Fruit fly (Drosophila melanogaster) whole organism, prepupa: ENCODE results near the gene Task6.

Experiments used
- CG10631 ChIP-seq: fragments of 200-800 bp; sonication (Bioruptor generic); optimal IDR thresholded peaks from 2 replicates; lab custom pipeline; 2016; ENCODE audit warnings: missing biosample characterization, missing genetic modification characterization
- CG10669 ChIP-seq: fragments of 200-800 bp; sonication (Bioruptor generic); optimal IDR thresholded peaks from 3 replicates; lab custom pipeline; 2018; ENCODE audit warnings: missing biosample characterization, mild to moderate bottlenecking, missing genetic modification characterization, moderate library complexity
- CG11762 ChIP-seq: fragments of 200-800 bp; sonication (Bioruptor generic); optimal IDR thresholded peaks from 3 replicates; lab custom pipeline; 2016; ENCODE audit warnings: missing biosample characterization, missing genetic modification characterization; ENCODE audit not compliant: insufficient read depth
- CG11902 ChIP-seq: fragments of 200-800 bp; sonication (Bioruptor generic); optimal IDR thresholded peaks from 3 replicates; lab custom pipeline; 2016; ENCODE audit warnings: missing biosample characterization, missing genetic modification characterization
- CG16779 ChIP-seq: fragments of 200-800 bp; sonication (Bioruptor generic); optimal IDR thresholded peaks from 3 replicates; lab custom pipeline; 2017; ENCODE audit warnings: missing biosample characterization, mild to moderate bottlenecking, missing genetic modification characterization
- CG3032 ChIP-seq: fragments of 200-800 bp; optimal IDR thresholded peaks from 2 replicates; lab custom pipeline; 2019; ENCODE audit warnings: missing biosample characterization, mild to moderate bottlenecking, missing genetic modification characterization, moderate library complexity
- CG32006 ChIP-seq: fragments of 200-800 bp; sonication (Bioruptor generic); optimal IDR thresholded peaks from 3 replicates; lab custom pipeline; 2017; ENCODE audit warnings: missing biosample characterization, mild to moderate bottlenecking, missing genetic modification characterization
- CG34406 ChIP-seq: fragments of 200-800 bp; sonication (Bioruptor generic); optimal IDR thresholded peaks from 3 replicates; lab custom pipeline; 2016; ENCODE audit warnings: missing biosample characterization, missing genetic modification characterization
- CG4318 ChIP-seq: fragments of 200-800 bp; sonication (Bioruptor generic); optimal IDR thresholded peaks from 3 replicates; lab custom pipeline; 2017; ENCODE audit warnings: missing biosample characterization, mild to moderate bottlenecking, missing genetic modification characterization
- CG6163 ChIP-seq: fragments of 200-800 bp; sonication (Bioruptor generic); IDR thresholded peaks from 3 replicates; pipeline ENCODE4 v1.3.6; 2022; ENCODE audit warnings: missing biosample characterization, missing genetic modification characterization
- CG6808 ChIP-seq: fragments of 200-800 bp; sonication (Bioruptor generic); optimal IDR thresholded peaks from 3 replicates; lab custom pipeline; 2017; ENCODE audit warnings: missing biosample characterization, missing genetic modification characterization, mild to moderate bottlenecking, moderate library complexity, missing genetic modification reagents
- CG7368 ChIP-seq: fragments of 200-800 bp; sonication (Bioruptor generic); optimal IDR thresholded peaks from 3 replicates; lab custom pipeline; 2016; ENCODE audit warnings: missing biosample characterization, missing genetic modification characterization
- CG8632 ChIP-seq: fragments of 200-800 bp; sonication (Bioruptor generic); optimal IDR thresholded peaks from 3 replicates; lab custom pipeline; 2016; ENCODE audit warnings: missing biosample characterization, missing genetic modification characterization
- CG9139 ChIP-seq: fragments of 200-800 bp; sonication (Bioruptor generic); optimal IDR thresholded peaks from 3 replicates; lab custom pipeline; 2017; ENCODE audit warnings: missing biosample characterization, mild to moderate bottlenecking, missing genetic modification characterization
- Eip75B ChIP-seq: fragments of 200-800 bp; sonication (Bioruptor generic); optimal IDR thresholded peaks from 3 replicates; lab custom pipeline; 2016; ENCODE audit warnings: missing biosample characterization, missing genetic modification characterization
- Eip78C ChIP-seq: fragments of 200-800 bp; sonication (Bioruptor generic); peaks from one replicate; lab custom pipeline; 2016; ENCODE audit warnings: missing biosample characterization, missing genetic modification characterization
- Eip93F ChIP-seq: fragments of 200-800 bp; sonication (Bioruptor generic); optimal IDR thresholded peaks from 2 replicates; lab custom pipeline; 2016; ENCODE audit warnings: missing biosample characterization, mild to moderate bottlenecking, missing genetic modification characterization
- Gug ChIP-seq: fragments of 200-800 bp; sonication (Bioruptor generic); IDR thresholded peaks from 2 replicates; pipeline ENCODE4 v1.3.6; 2022; ENCODE audit warnings: missing biosample characterization, missing genetic modification characterization
- Hr39 ChIP-seq: fragments of 200-800 bp; sonication (Bioruptor generic); optimal IDR thresholded peaks from 2 replicates; lab custom pipeline; 2016; ENCODE audit warnings: missing biosample characterization, missing genetic modification characterization
- Hr4 ChIP-seq: fragments of 200-800 bp; sonication (Bioruptor generic); optimal IDR thresholded peaks from 3 replicates; lab custom pipeline; 2016; ENCODE audit warnings: missing biosample characterization, missing genetic modification characterization
- Lpt ChIP-seq: fragments of 200-800 bp; sonication (Bioruptor generic); optimal IDR thresholded peaks from 3 replicates; lab custom pipeline; 2016; ENCODE audit warnings: missing biosample characterization, missing genetic modification characterization
- OdsH ChIP-seq: fragments of 200-800 bp; sonication (Bioruptor generic); optimal IDR thresholded peaks from 3 replicates; lab custom pipeline; 2016; ENCODE audit warnings: missing biosample characterization, missing genetic modification characterization
- Sox102F ChIP-seq: fragments of 200-800 bp; sonication (Bioruptor generic); optimal IDR thresholded peaks from 2 replicates; lab custom pipeline; 2016; ENCODE audit warnings: missing biosample characterization, mild to moderate bottlenecking, missing genetic modification characterization
- Sox15 ChIP-seq: fragments of 200-800 bp; sonication (Bioruptor generic); optimal IDR thresholded peaks from 3 replicates; lab custom pipeline; 2016; ENCODE audit warnings: missing biosample characterization, missing genetic modification characterization
- achi ChIP-seq: fragments of 200-800 bp; sonication (Bioruptor generic); optimal IDR thresholded peaks from 3 replicates; lab custom pipeline; 2016; ENCODE audit warnings: missing biosample characterization, missing genetic modification characterization
- cyc ChIP-seq: fragments of 200-800 bp; sonication (Bioruptor generic); optimal IDR thresholded peaks from 3 replicates; lab custom pipeline; 2016; ENCODE audit warnings: missing biosample characterization, missing genetic modification characterization
- dac ChIP-seq: fragments of 200-800 bp; sonication (Bioruptor generic); optimal IDR thresholded peaks from 2 replicates; lab custom pipeline; 2017; ENCODE audit warnings: missing biosample characterization, mild to moderate bottlenecking, missing genetic modification characterization
- dsx ChIP-seq: fragments of 200-800 bp; optimal IDR thresholded peaks from 3 replicates; lab custom pipeline; 2019; ENCODE audit warnings: missing biosample characterization, mild to moderate bottlenecking, missing genetic modification characterization, moderate library complexity; ENCODE audit not compliant: poor library complexity, severe bottlenecking
- fd59A ChIP-seq: fragments of 200-800 bp; sonication (Bioruptor generic); optimal IDR thresholded peaks from 2 replicates; lab custom pipeline; 2017; ENCODE audit warnings: missing biosample characterization, mild to moderate bottlenecking, missing genetic modification characterization, missing genetic modification reagents
- fd85E ChIP-seq: fragments of 200-800 bp; sonication (Bioruptor generic); optimal IDR thresholded peaks from 3 replicates; lab custom pipeline; 2016; ENCODE audit warnings: missing biosample characterization, missing genetic modification characterization
- fkh ChIP-seq: fragments of 200-800 bp; sonication (Bioruptor generic); optimal IDR thresholded peaks from 3 replicates; lab custom pipeline; 2017; ENCODE audit warnings: missing biosample characterization, mild to moderate bottlenecking, missing genetic modification characterization, moderate library complexity
- pdm3 ChIP-seq: fragments of 200-800 bp; sonication (Bioruptor generic); optimal IDR thresholded peaks from 3 replicates; lab custom pipeline; 2016; ENCODE audit warnings: missing biosample characterization, missing genetic modification characterization
- spab ChIP-seq: fragments of 200-800 bp; sonication (Bioruptor generic); optimal IDR thresholded peaks from 2 replicates; lab custom pipeline; 2017; ENCODE audit warnings: missing biosample characterization, mild to moderate bottlenecking, missing genetic modification characterization, missing genetic modification reagents
- ss ChIP-seq, 2 experiments: fragments of 200-800 bp; sonication (Bioruptor generic); optimal IDR thresholded peaks; 2 replicates in 1 of 2; 3 replicates in 1 of 2; lab custom pipeline; 2017 to 2018; ENCODE audit warnings: mild to moderate bottlenecking in 2 of 2, missing biosample characterization in 2 of 2, missing genetic modification characterization in 2 of 2, moderate library complexity in 1 of 2
- svp ChIP-seq: fragments of 200-800 bp; sonication (Bioruptor generic); peaks from one replicate; lab custom pipeline; 2016; ENCODE audit warnings: missing biosample characterization, missing genetic modification characterization
- vri ChIP-seq: fragments of 200-800 bp; sonication (Bioruptor generic); optimal IDR thresholded peaks from 3 replicates; lab custom pipeline; 2016; ENCODE audit warnings: missing biosample characterization, mild to moderate bottlenecking, missing genetic modification characterization

Task6 gene

DNA sequence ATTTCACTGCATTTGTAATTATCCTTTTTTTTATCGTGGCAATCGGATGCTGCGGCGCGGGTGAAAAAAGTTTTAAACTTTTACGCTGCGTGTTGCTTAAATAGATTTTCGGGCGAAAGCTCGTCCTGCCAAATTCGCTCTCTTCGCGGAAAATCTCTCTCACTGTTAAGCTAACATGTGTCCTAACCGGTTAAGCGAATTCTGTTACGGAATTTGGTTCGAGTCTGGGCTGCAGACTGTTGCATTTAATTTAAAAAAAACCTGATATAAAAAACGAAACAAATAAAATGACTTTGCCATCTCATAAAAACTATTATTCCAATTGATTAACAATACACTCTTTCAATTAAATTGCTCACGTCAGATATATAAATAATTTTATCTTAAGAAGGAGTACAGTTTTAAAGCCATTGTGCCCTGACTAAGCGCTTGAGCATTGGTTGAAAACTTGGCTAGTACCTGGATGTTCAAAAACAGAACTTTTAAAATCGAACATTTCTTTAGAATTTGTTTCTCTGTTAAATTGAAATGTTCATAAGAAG lies at the start of gene Task6:
Gene Task6, minus strand, starts transcription at position 51 of the 542 bp plus-strand sequence.
- no peak for TF ChIP-seq Sox15 (GFP tag; lab: Kevin White, UChicago)
- no peak for TF ChIP-seq pdm3 (GFP tag; lab: Kevin White, UChicago)
- TF ChIP-seq vri (GFP tag; lab: Kevin White, UChicago): no peak

DNA sequence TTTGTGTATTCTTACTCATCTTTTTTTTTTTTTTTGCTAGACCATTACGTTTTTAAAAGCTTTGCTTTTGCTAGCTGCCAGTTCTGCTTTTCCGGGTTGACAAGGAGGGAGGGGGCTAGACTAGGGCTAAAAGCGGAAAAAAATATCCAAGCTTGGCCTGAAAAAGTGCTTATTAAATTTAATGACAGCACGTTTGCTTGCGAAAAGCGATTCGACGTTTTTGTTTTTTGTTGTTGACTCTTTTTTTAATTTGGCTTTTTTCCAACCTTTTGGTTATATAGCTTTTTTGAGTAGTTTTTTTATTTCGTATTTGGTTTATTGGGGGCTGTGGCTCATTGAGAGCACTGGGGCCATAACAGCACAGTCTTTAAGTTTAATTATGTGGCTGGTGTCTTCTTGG lies 48.1 kb upstream of the Task6 start:
- TF ChIP-seq ss (GFP tag; optimal IDR thresholded peaks at IDR 0.05; lab: Kevin White, UChicago) (no peak), Lpt (no peak), CG11762 (GFP tag; lab: Kevin White, UChicago) (no peak), CG10631 (GFP tag; lab: Kevin White, UChicago) (no peak), CG34406 (no peak), fkh (GFP tag; lab: Kevin White, UChicago) (no peak)
- TF ChIP-seq, all 60 proteins: peak for 0

DNA sequence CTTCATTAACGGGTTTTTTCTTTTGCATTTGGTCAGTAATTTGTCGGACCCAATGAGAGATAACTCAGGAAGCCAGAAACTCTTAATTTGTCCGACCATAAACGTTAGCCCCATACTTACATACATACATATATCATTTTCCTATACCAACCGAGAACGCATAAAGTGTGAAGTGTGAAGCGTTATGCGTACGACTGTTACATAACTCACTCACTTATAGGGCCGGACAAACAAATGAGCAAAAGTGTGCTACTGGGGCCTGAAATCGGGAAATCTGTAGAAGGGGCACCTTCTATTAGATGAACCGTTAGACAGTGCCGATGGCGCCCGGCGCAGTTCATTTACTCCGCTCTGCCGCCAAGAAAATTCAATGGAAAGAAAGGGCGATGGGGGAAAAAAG lies 47.7 kb upstream of the Task6 start:
- TF ChIP-seq ss (GFP tag; optimal IDR thresholded peaks at IDR 0.05; lab: Kevin White, UChicago) (no peak), CG32006 (GFP tag; lab: Kevin White, UChicago) (no peak), Sox102F (GFP tag; lab: Kevin White, UChicago) (no peak), Eip75B (GFP tag; lab: Kevin White, UChicago) (no peak), CG9139 (GFP tag; lab: Kevin White, UChicago) (no peak), vri (GFP tag; lab: Kevin White, UChicago) (no peak), dac (GFP tag; lab: Kevin White, UChicago) (no peak)

DNA sequence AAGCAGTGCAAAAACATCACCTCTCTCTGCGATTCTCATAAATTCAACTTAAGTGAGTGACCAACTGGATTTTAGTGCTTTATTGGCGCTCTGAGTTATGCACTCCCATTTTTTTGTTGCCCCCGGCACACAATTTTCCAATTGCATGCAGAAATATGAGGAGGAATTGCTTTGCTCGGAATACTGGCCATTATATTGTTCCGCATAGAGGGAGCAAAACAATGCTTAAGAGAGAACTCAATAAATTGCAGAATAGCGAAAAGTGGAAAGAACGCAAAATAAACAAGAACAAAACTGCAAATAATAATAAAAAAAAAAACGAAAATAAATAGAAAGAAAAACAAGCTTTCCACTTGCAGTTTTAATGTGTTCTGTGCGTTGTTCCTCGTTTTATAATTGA lies 46.5 kb upstream of the Task6 start:
- TF ChIP-seq CG10669 (GFP tag; lab: Kevin White, UChicago): no peak
- TF ChIP-seq Gug (GFP tag; lab: Robert Waterston, UW): no peak
- no peak for TF ChIP-seq vri (GFP tag; lab: Kevin White, UChicago)
- no peak for TF ChIP-seq spab (GFP tag; lab: Kevin White, UChicago)
- no peak for TF ChIP-seq achi (GFP tag; lab: Kevin White, UChicago)
- TF ChIP-seq fd85E (GFP tag; lab: Kevin White, UChicago): no peak
- TF ChIP-seq CG3032 (tag; lab: Kevin White, UChicago): no peak
- no peak for TF ChIP-seq CG11902
- TF ChIP-seq CG11762 (GFP tag; lab: Kevin White, UChicago): no peak
- TF ChIP-seq CG7368 (GFP tag; lab: Kevin White, UChicago): no peak
- no peak for TF ChIP-seq CG6808 (GFP tag; lab: Kevin White, UChicago)
- no peak for TF ChIP-seq ss (GFP tag; optimal IDR thresholded peaks at IDR 0.05; lab: Kevin White, UChicago)
- no peak for TF ChIP-seq CG4318 (GFP tag; lab: Kevin White, UChicago)
- TF ChIP-seq CG16779 (tag; lab: Kevin White, UChicago): no peak
- TF ChIP-seq svp (GFP tag; lab: Kevin White, UChicago): no peak
- TF ChIP-seq fd59A (GFP tag; lab: Kevin White, UChicago): no peak
- TF ChIP-seq CG32006 (GFP tag; lab: Kevin White, UChicago): no peak
- TF ChIP-seq CG8632: no peak
- TF ChIP-seq Sox102F (GFP tag; lab: Kevin White, UChicago): no peak
- no peak for TF ChIP-seq Hr4 (GFP tag; lab: Kevin White, UChicago)

DNA sequence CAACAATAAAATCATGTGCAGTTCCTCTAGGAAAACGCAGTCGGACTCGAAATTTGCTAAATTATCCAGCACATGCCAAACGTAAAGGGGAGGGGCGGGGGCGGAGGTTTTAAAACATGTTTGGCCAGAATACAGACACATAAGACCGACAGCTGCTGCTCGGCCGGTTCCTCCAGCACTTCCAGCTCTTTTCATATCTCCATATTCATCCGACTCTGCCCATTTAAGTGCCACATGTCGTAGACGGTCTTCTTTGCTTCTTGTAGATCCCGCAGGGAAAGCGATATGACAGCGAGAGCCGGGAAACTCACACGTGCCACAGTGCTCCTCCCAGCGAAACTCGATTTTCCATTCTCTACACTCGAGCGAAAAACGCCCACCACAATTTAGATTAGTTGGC lies 44.7 kb upstream of the Task6 start:
- TF ChIP-seq Sox102F (GFP tag; lab: Kevin White, UChicago) (no peak), CG10669 (GFP tag; lab: Kevin White, UChicago) (no peak), Eip93F (no peak), dsx (GFP tag; lab: Kevin White, UChicago) (no peak), CG34406 (no peak), Hr39 (GFP tag; lab: Kevin White, UChicago) (no peak), CG6163 (no peak), achi (GFP tag; lab: Kevin White, UChicago) (no peak), cyc (GFP tag; lab: Kevin White, UChicago) (no peak), fkh (GFP tag; lab: Kevin White, UChicago) (no peak), ss (GFP tag; optimal IDR thresholded peaks at IDR 0.05; lab: Kevin White, UChicago) (peak in 1 of 2 experiments; percentile 12), OdsH (GFP tag; lab: Kevin White, UChicago) (no peak), Eip78C (GFP tag; lab: Kevin White, UChicago) (peak; percentile 44)
